Worm (Caenorhabditis elegans) whole organism, early embryonic: ENCODE measurements around the gene srab-3.

Experiments
- ama-1 ChIP-seq: fragments of 150-350 bp; optimal IDR thresholded peaks from 2 replicates; lab custom pipeline; 2014
- scrt-1 ChIP-seq: fragments of 200-800 bp; sonication (Bioruptor generic); IDR thresholded peaks from 2 replicates; pipeline ENCODE4 v1.3.6; 2022; ENCODE audit warnings: missing genetic modification characterization, missing compliant biosample characterization

DNA sequence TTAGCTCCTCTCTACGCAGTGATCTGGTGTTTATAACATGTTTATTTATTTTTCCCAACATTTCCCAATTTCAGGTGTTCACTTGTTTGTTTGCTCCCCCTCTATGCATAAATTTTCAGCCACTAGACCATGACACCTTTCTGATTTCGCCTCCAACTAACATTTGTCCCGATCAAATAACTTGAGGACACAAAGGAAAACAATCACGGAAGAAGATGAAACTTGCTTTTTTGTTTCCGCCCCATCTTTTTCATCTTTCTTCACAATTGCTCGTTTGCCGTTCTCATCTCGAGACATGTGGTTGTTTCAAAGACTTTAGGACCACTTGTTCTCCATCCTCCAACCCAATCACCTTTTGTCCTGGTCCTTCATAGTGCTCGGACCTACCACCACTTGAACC is 19.1 kb upstream of the srab-3 start, which contains the start of gene F14F9.5:
- no peak for TF ChIP-seq scrt-1 (GFP tag; lab: Robert Waterston, UW)
- no peak for TF ChIP-seq ama-1 (lab: Kevin White, UChicago)
